Fruit fly (Drosophila melanogaster) whole organism, embryonic: ENCODE data around the gene MED15.

Source experiments
- BEAF-32 ChIP-seq: fragments of 200-800 bp; sonication (Bioruptor generic); optimal IDR thresholded peaks from 3 replicates; lab custom pipeline; 2017; ENCODE audit warnings: missing biosample characterization, missing genetic modification characterization, mild to moderate bottlenecking, moderate library complexity, missing genetic modification reagents
- CG10274 ChIP-seq: fragments of 200-800 bp; sonication (Bioruptor generic); optimal IDR thresholded peaks from 3 replicates; lab custom pipeline; 2017; ENCODE audit warnings: missing biosample characterization, mild to moderate bottlenecking, missing genetic modification characterization
- CG10366 ChIP-seq: fragments of 200-800 bp; sonication (Bioruptor generic); IDR thresholded peaks from 2 replicates; pipeline ENCODE4 v1.3.6; 2022; ENCODE audit warnings: missing biosample characterization, missing genetic modification characterization
- CG10462 ChIP-seq: fragments of 200-800 bp; sonication (Bioruptor generic); optimal IDR thresholded peaks from 2 replicates; lab custom pipeline; 2016; ENCODE audit warnings: missing biosample characterization, missing genetic modification characterization
- CG10979 ChIP-seq: fragments of 200-800 bp; sonication (Bioruptor generic); optimal IDR thresholded peaks from 2 replicates; lab custom pipeline; 2018; ENCODE audit warnings: missing biosample characterization, mild to moderate bottlenecking, missing genetic modification characterization, moderate library complexity
- CG12769 ChIP-seq: fragments of 200-800 bp; sonication (Bioruptor generic); optimal IDR thresholded peaks from 2 replicates; lab custom pipeline; 2019; ENCODE audit warnings: missing biosample characterization, mild to moderate bottlenecking, missing genetic modification characterization, moderate library complexity
- CG15601 ChIP-seq: fragments of 200-800 bp; sonication (Bioruptor generic); optimal IDR thresholded peaks from 3 replicates; lab custom pipeline; 2019; ENCODE audit warnings: missing biosample characterization, mild to moderate bottlenecking, missing genetic modification characterization, moderate library complexity
- CG16815 ChIP-seq: fragments of 200-800 bp; sonication (Bioruptor generic); optimal IDR thresholded peaks from 3 replicates; lab custom pipeline; 2017; ENCODE audit warnings: missing biosample characterization, mild to moderate bottlenecking, missing genetic modification characterization
- CG17568 ChIP-seq: fragments of 200-800 bp; sonication (Bioruptor generic); optimal IDR thresholded peaks from 2 replicates; lab custom pipeline; 2018; ENCODE audit warnings: missing biosample characterization, mild to moderate bottlenecking, missing genetic modification characterization, moderate library complexity
- CG4854 ChIP-seq: fragments of 200-800 bp; sonication (Bioruptor generic); optimal IDR thresholded peaks from 2 replicates; lab custom pipeline; 2016; ENCODE audit warnings: missing biosample characterization, missing genetic modification characterization, inconsistent platforms
- CG6683 ChIP-seq: fragments of 200-800 bp; sonication (Bioruptor generic); optimal IDR thresholded peaks from 2 replicates; lab custom pipeline; 2017; ENCODE audit warnings: missing biosample characterization, mild to moderate bottlenecking, missing genetic modification characterization, missing genetic modification reagents
- CG7556 ChIP-seq: fragments of 200-800 bp; sonication (Bioruptor generic); optimal IDR thresholded peaks from 2 replicates; lab custom pipeline; 2017; ENCODE audit warnings: missing biosample characterization, mild to moderate bottlenecking, missing genetic modification characterization
- CG8478 ChIP-seq: fragments of >200 bp; optimal IDR thresholded peaks from 2 replicates; lab custom pipeline; 2018
- Deaf1 ChIP-seq: fragments of 200-800 bp; optimal IDR thresholded peaks from 3 replicates; lab custom pipeline; 2019; ENCODE audit warnings: missing biosample characterization, mild to moderate bottlenecking, missing genetic modification characterization, moderate library complexity
- Dp ChIP-seq: fragments of 200-800 bp; sonication (Bioruptor generic); optimal IDR thresholded peaks from 2 replicates; lab custom pipeline; 2018; ENCODE audit warnings: missing biosample characterization, mild to moderate bottlenecking, missing genetic modification characterization, moderate library complexity
- Eip74EF ChIP-seq, 2 experiments: fragments of 200-800 bp in 1 of 2; fragments of >200 bp in 1 of 2; sonication (Bioruptor generic) in 1 of 2; optimal IDR thresholded peaks; 2 replicates each; lab custom pipeline; 2017 to 2019; ENCODE audit warnings: missing biosample characterization in 2 of 2, missing genetic modification characterization in 2 of 2, mild to moderate bottlenecking in 1 of 2, moderate library complexity in 1 of 2
- Ets97D ChIP-seq: fragments of 200-800 bp; sonication (Bioruptor generic); optimal IDR thresholded peaks from 3 replicates; lab custom pipeline; 2016; ENCODE audit warnings: missing biosample characterization, missing genetic modification characterization
- Hmr ChIP-seq: fragments of 200-800 bp; sonication (Bioruptor generic); optimal IDR thresholded peaks from 3 replicates; lab custom pipeline; 2017; ENCODE audit warnings: mild to moderate bottlenecking, missing biosample characterization, missing genetic modification reagents, missing genetic modification characterization
- Hr39 ChIP-seq: fragments of >200 bp; optimal IDR thresholded peaks from 2 replicates; lab custom pipeline; 2017
- Lhr ChIP-seq: fragments of 200-800 bp; sonication (Bioruptor generic); optimal IDR thresholded peaks from 3 replicates; lab custom pipeline; 2017; ENCODE audit warnings: mild to moderate bottlenecking, missing biosample characterization, missing genetic modification reagents, missing genetic modification characterization
- Med ChIP-seq: fragments of 200-800 bp; sonication (Bioruptor generic); peaks from one replicate; lab custom pipeline; 2016; ENCODE audit warnings: missing biosample characterization, missing genetic modification characterization, mild to moderate bottlenecking, inconsistent platforms, moderate library complexity
- Optix ChIP-seq: fragments of 200-800 bp; sonication (Bioruptor generic); IDR thresholded peaks from 3 replicates; pipeline ENCODE4 v1.3.6; 2022; ENCODE audit warnings: missing biosample characterization, missing genetic modification characterization
- ab ChIP-seq: fragments of 200-800 bp; sonication (Bioruptor generic); optimal IDR thresholded peaks from 2 replicates; lab custom pipeline; 2016; ENCODE audit warnings: missing biosample characterization, missing genetic modification characterization
- bigmax ChIP-seq: fragments of 200-800 bp; sonication (Bioruptor generic); optimal IDR thresholded peaks from 2 replicates; lab custom pipeline; 2018; ENCODE audit warnings: missing biosample characterization, mild to moderate bottlenecking, missing genetic modification characterization
- btn ChIP-seq: fragments of 200-800 bp; sonication (Bioruptor generic); optimal IDR thresholded peaks from 2 replicates; lab custom pipeline; 2016; ENCODE audit warnings: missing biosample characterization, missing genetic modification characterization
- cato ChIP-seq: fragments of 200-800 bp; sonication (Bioruptor generic); optimal IDR thresholded peaks from 2 replicates; lab custom pipeline; 2016; ENCODE audit warnings: missing biosample characterization, missing genetic modification characterization, borderline replicate concordance
- chm ChIP-seq: fragments of 200-800 bp; sonication (Bioruptor generic); IDR thresholded peaks from 2 replicates; pipeline ENCODE4 v1.3.6; 2022; ENCODE audit warnings: missing biosample characterization, missing genetic modification characterization
- dimm ChIP-seq: fragments of 200-800 bp; sonication (Bioruptor generic); IDR thresholded peaks from 2 replicates; pipeline ENCODE4 v1.3.6; 2022; ENCODE audit warnings: missing biosample characterization, missing genetic modification characterization
- dmrt99B ChIP-seq: fragments of 200-800 bp; sonication (Bioruptor generic); optimal IDR thresholded peaks from 2 replicates; lab custom pipeline; 2018; ENCODE audit warnings: missing biosample characterization, mild to moderate bottlenecking, missing genetic modification characterization, moderate library complexity
- eve ChIP-seq, 2 experiments: fragments of >200 bp; optimal IDR thresholded peaks; 2 replicates each; lab custom pipeline; 2017; ENCODE audit warnings: missing biosample characterization in 2 of 2, missing genetic modification characterization in 2 of 2
- eyg ChIP-seq: fragments of 200-800 bp; sonication (Bioruptor generic); optimal IDR thresholded peaks from 3 replicates; lab custom pipeline; 2016; ENCODE audit warnings: missing biosample characterization, missing genetic modification characterization
- fd3F ChIP-seq: fragments of 200-800 bp; sonication (Bioruptor generic); optimal IDR thresholded peaks from 2 replicates; lab custom pipeline; 2018; ENCODE audit warnings: missing biosample characterization, mild to moderate bottlenecking, missing genetic modification characterization, moderate library complexity
- fu2 ChIP-seq: fragments of 200-800 bp; sonication (Bioruptor generic); optimal IDR thresholded peaks from 2 replicates; lab custom pipeline; 2016; ENCODE audit warnings: missing biosample characterization, missing genetic modification characterization
- gro ChIP-seq: fragments of 200-800 bp; sonication (Bioruptor generic); optimal IDR thresholded peaks from 2 replicates; lab custom pipeline; 2016; ENCODE audit warnings: missing biosample characterization, missing genetic modification characterization
- hth ChIP-seq: fragments of >200 bp; optimal IDR thresholded peaks from 2 replicates; lab custom pipeline; 2017; ENCODE audit warnings: inconsistent platforms
- kay ChIP-seq: fragments of 200-800 bp; sonication (Bioruptor generic); optimal IDR thresholded peaks from 2 replicates; lab custom pipeline; 2016; ENCODE audit warnings: missing biosample characterization, missing genetic modification characterization
- ken ChIP-seq: fragments of 200-800 bp; sonication (Bioruptor generic); IDR thresholded peaks from 3 replicates; pipeline ENCODE4 v1.3.6; 2022; ENCODE audit warnings: missing biosample characterization, missing genetic modification characterization
- mld ChIP-seq: fragments of 200-800 bp; sonication (Bioruptor generic); IDR thresholded peaks from 3 replicates; pipeline ENCODE4 v1.3.6; 2022; ENCODE audit warnings: missing biosample characterization, missing genetic modification characterization; ENCODE audit not compliant: partially characterized antibody
- nmo ChIP-seq: fragments of 200-800 bp; sonication (Bioruptor generic); optimal IDR thresholded peaks from 2 replicates; lab custom pipeline; 2018; ENCODE audit warnings: missing biosample characterization, mild to moderate bottlenecking, missing genetic modification characterization, moderate library complexity
- nom ChIP-seq: fragments of 200-800 bp; sonication (Bioruptor generic); optimal IDR thresholded peaks from 2 replicates; lab custom pipeline; 2017; ENCODE audit warnings: missing biosample characterization, missing genetic modification characterization, mild to moderate bottlenecking, moderate library complexity, missing genetic modification reagents
- oc ChIP-seq: fragments of 200-800 bp; sonication (Bioruptor generic); optimal IDR thresholded peaks from 2 replicates; lab custom pipeline; 2018; ENCODE audit warnings: missing biosample characterization, mild to moderate bottlenecking, missing genetic modification characterization, moderate library complexity
- odd ChIP-seq: fragments of 200-800 bp; sonication (Bioruptor generic); optimal IDR thresholded peaks from 2 replicates; lab custom pipeline; 2017; ENCODE audit warnings: missing biosample characterization, mild to moderate bottlenecking, missing genetic modification characterization
- pita ChIP-seq: fragments of 200-800 bp; sonication (Bioruptor generic); optimal IDR thresholded peaks from 2 replicates; lab custom pipeline; 2017; ENCODE audit warnings: missing biosample characterization, mild to moderate bottlenecking, missing genetic modification characterization
- pum ChIP-seq: fragments of 200-800 bp; sonication (Bioruptor generic); optimal IDR thresholded peaks from 2 replicates; lab custom pipeline; 2016; ENCODE audit warnings: missing biosample characterization, missing genetic modification characterization
- ro ChIP-seq: fragments of 200-800 bp; sonication (Bioruptor generic); IDR thresholded peaks from 2 replicates; pipeline ENCODE4 v1.3.6; 2022; ENCODE audit warnings: missing biosample characterization, missing genetic modification characterization
- sima ChIP-seq: fragments of 200-800 bp; sonication (Bioruptor generic); optimal IDR thresholded peaks from 2 replicates; lab custom pipeline; 2016; ENCODE audit warnings: missing biosample characterization, missing genetic modification characterization
- stwl ChIP-seq: fragments of 200-800 bp; sonication (Bioruptor generic); optimal IDR thresholded peaks from 3 replicates; lab custom pipeline; 2018; ENCODE audit warnings: missing biosample characterization, mild to moderate bottlenecking, missing genetic modification characterization, moderate library complexity
- tap ChIP-seq: fragments of 200-800 bp; optimal IDR thresholded peaks from 3 replicates; lab custom pipeline; 2019; ENCODE audit warnings: missing biosample characterization, mild to moderate bottlenecking, missing genetic modification characterization, moderate library complexity
- tgo ChIP-seq: fragments of 200-800 bp; sonication (Bioruptor generic); IDR thresholded peaks from 3 replicates; pipeline ENCODE4 v1.3.6; 2022; ENCODE audit warnings: missing biosample characterization, missing genetic modification characterization
- trh ChIP-seq: fragments of 200-800 bp; sonication (Bioruptor generic); optimal IDR thresholded peaks from 2 replicates; lab custom pipeline; 2016; ENCODE audit warnings: missing biosample characterization, missing genetic modification characterization
- ttk ChIP-seq: fragments of 200-800 bp; sonication (Bioruptor generic); IDR thresholded peaks from 2 replicates; pipeline ENCODE4 v2.1.2; 2022; ENCODE audit warnings: missing biosample characterization, missing genetic modification characterization
- z ChIP-seq: fragments of 200-800 bp; sonication (Bioruptor generic); IDR thresholded peaks from 3 replicates; pipeline ENCODE4 v1.3.6; 2022; ENCODE audit warnings: missing biosample characterization, missing genetic modification characterization

The MED15 gene

DNA sequence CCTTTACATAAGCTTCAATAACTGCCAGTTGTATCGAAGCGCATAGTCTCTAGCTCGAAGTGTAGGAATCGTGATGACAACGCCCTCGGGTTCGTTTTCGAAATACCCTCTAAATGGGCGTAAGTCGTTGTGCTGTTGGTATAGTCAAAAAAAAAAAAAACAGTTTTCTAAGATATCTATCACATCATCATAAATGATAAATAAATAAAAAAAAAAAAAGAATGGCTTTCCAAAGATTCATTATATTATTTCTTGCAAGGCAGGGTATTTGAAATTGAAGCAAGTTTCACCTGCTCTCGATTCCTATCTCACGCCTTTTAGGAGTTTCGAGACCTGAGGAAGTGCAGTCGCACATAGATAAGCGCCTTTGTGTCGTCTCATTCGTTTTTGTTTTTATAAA lies 20.5 kb downstream of the MED15 start (continued):
- TF ChIP-seq ab (GFP tag; lab: Kevin White, UChicago) = no peak
- no peak for TF ChIP-seq hth
- no peak for TF ChIP-seq fu2 (GFP tag; lab: Kevin White, UChicago)
- TF ChIP-seq dimm (GFP tag; lab: Robert Waterston, UW) = no peak
- TF ChIP-seq CG7556 (GFP tag; lab: Kevin White, UChicago) = peak; percentile 27
- no peak for TF ChIP-seq Ets97D (GFP tag; lab: Kevin White, UChicago)
- no peak for TF ChIP-seq fd3F (GFP tag; lab: Kevin White, UChicago)
- no peak for TF ChIP-seq ro
- no peak for TF ChIP-seq nom
- TF ChIP-seq odd (GFP tag; lab: Kevin White, UChicago) = no peak
- no peak for TF ChIP-seq kay
- TF ChIP-seq stwl (tag; lab: Kevin White, UChicago) = no peak
- no peak; the same call in 1 of the 2 replicates for TF ChIP-seq chm (GFP tag; lab: Robert Waterston, UW)
- no peak for TF ChIP-seq CG17568 (GFP tag; lab: Kevin White, UChicago)
- no peak for TF ChIP-seq z (GFP tag; lab: Robert Waterston, UW)
- no peak for TF ChIP-seq pita (GFP tag; lab: Kevin White, UChicago)
- TF ChIP-seq CG10979 (tag; lab: Kevin White, UChicago) = peak; percentile 20
- TF ChIP-seq Hr39 (lab: Kevin White, UChicago) = no peak
- TF ChIP-seq ken (GFP tag; lab: Robert Waterston, UW) = peak; percentile 54; the same call in 2 of the 3 replicates
- peak; percentile 3 for TF ChIP-seq CG16815
- peak; percentile 66 for TF ChIP-seq Med (GFP tag; lab: Kevin White, UChicago)
- TF ChIP-seq Eip74EF (GFP tag; optimal IDR thresholded peaks at IDR 0.05; lab: Kevin White, UChicago) = peak in 1 of 2 experiments; percentile 16
- no peak for TF ChIP-seq Hmr (GFP tag; lab: Kevin White, UChicago)
- TF ChIP-seq pum (GFP tag; lab: Kevin White, UChicago) = peak; percentile 4
- no peak for TF ChIP-seq CG10462 (GFP tag; lab: Kevin White, UChicago)
- TF ChIP-seq trh = no peak
- no peak for TF ChIP-seq Lhr
- TF ChIP-seq CG10274 (GFP tag; lab: Kevin White, UChicago) = no peak
- no peak for TF ChIP-seq BEAF-32 (GFP tag; lab: Kevin White, UChicago)
- no peak for TF ChIP-seq bigmax (GFP tag; lab: Kevin White, UChicago)
- TF ChIP-seq Deaf1 (tag; lab: Kevin White, UChicago) = peak; percentile 14
- no peak for TF ChIP-seq gro (GFP tag; lab: Kevin White, UChicago)
- no peak for TF ChIP-seq Dp
- no peak for TF ChIP-seq CG4854 (GFP tag; lab: Kevin White, UChicago)
- TF ChIP-seq cato (GFP tag; lab: Kevin White, UChicago) = no peak
- TF ChIP-seq dmrt99B = peak; percentile 53
- peak; percentile 59 for TF ChIP-seq nmo
- TF ChIP-seq CG12769 (tag; lab: Kevin White, UChicago) = no peak
- TF ChIP-seq oc (tag; lab: Kevin White, UChicago) = peak; percentile 35
- 0 out of 3 replicates have a peak, but pooled peaks have one; percentile 39 for TF ChIP-seq Optix
- TF ChIP-seq eyg = no peak
- TF ChIP-seq sima = no peak
- no peak for TF ChIP-seq CG6683
- no peak for TF ChIP-seq tap (tag; lab: Kevin White, UChicago)
- no peak for TF ChIP-seq mld
- TF ChIP-seq tgo = peak; percentile 63
- no peak for TF ChIP-seq btn (GFP tag; lab: Kevin White, UChicago)
- peak in 1 of 2 experiments; percentile 76 for TF ChIP-seq eve (GFP tag; optimal IDR thresholded peaks at IDR 0.05; lab: Kevin White, UChicago)
- peak; percentile 13 for TF ChIP-seq CG15601 (tag; lab: Kevin White, UChicago)
- TF ChIP-seq ttk (GFP tag; lab: Robert Waterston, UW) = no peak
- TF ChIP-seq CG10366 = peak; percentile 52; the same call in 1 of the 2 replicates
- TF ChIP-seq CG8478 (lab: Kevin White, UChicago) = no peak
